Fruit fly (Drosophila melanogaster) whole organism, embryonic: ENCODE measurements around the gene CG11634.

Source experiments
- Antp ChIP-seq: fragments of 200-800 bp; sonication (Bioruptor generic); optimal IDR thresholded peaks from 3 replicates; lab custom pipeline; 2016; ENCODE audit warnings: missing biosample characterization, missing genetic modification characterization
- Awh ChIP-seq: fragments of 200-800 bp; sonication (Bioruptor generic); IDR thresholded peaks from 2 replicates; pipeline ENCODE4, ENCODE4 v1.3.6; 2022; ENCODE audit warnings: missing biosample characterization, missing genetic modification characterization
- CG10147 ChIP-seq: fragments of 200-800 bp; sonication (Bioruptor generic); optimal IDR thresholded peaks from 2 replicates; lab custom pipeline; 2019; ENCODE audit warnings: missing biosample characterization, mild to moderate bottlenecking, missing genetic modification characterization, moderate library complexity
- CG10209 ChIP-seq: fragments of 200-800 bp; sonication (Bioruptor generic); optimal IDR thresholded peaks from 3 replicates; lab custom pipeline; 2017; ENCODE audit warnings: missing biosample characterization, mild to moderate bottlenecking, missing genetic modification characterization, missing genetic modification reagents
- CG10366 ChIP-seq: fragments of 200-800 bp; sonication (Bioruptor generic); IDR thresholded peaks from 2 replicates; pipeline ENCODE4 v1.3.6; 2022; ENCODE audit warnings: missing biosample characterization, missing genetic modification characterization
- CG10431 ChIP-seq: fragments of 200-800 bp; sonication (Bioruptor generic); optimal IDR thresholded peaks from 3 replicates; lab custom pipeline; 2018; ENCODE audit warnings: missing biosample characterization, mild to moderate bottlenecking, missing genetic modification characterization
- CG10959 ChIP-seq: fragments of 200-800 bp; sonication (Bioruptor generic); IDR thresholded peaks from 2 replicates; pipeline ENCODE4 v1.3.6; 2022; ENCODE audit warnings: missing biosample characterization, missing genetic modification characterization
- CG11696 ChIP-seq: fragments of 200-800 bp; sonication (Bioruptor generic); IDR thresholded peaks from 2 replicates; pipeline ENCODE4 v1.3.6; 2022; ENCODE audit warnings: missing biosample characterization, missing genetic modification characterization
- CG14860 ChIP-seq: fragments of 200-800 bp; sonication (Bioruptor generic); IDR thresholded peaks from 3 replicates; pipeline ENCODE4 v1.3.6; 2022; ENCODE audit warnings: missing biosample characterization, missing genetic modification characterization; ENCODE audit not compliant: partially characterized antibody
- CG15011 ChIP-seq: fragments of 200-800 bp; sonication (Bioruptor generic); optimal IDR thresholded peaks from 3 replicates; lab custom pipeline; 2018; ENCODE audit warnings: missing biosample characterization, mild to moderate bottlenecking, missing genetic modification characterization
- CG1602 ChIP-seq: fragments of 200-800 bp; sonication (Bioruptor generic); optimal IDR thresholded peaks from 3 replicates; lab custom pipeline; 2016; ENCODE audit warnings: missing biosample characterization, missing genetic modification characterization
- CG18476 ChIP-seq: fragments of 200-800 bp; sonication (Bioruptor generic); optimal IDR thresholded peaks from 2 replicates; lab custom pipeline; 2016; ENCODE audit warnings: missing biosample characterization, mild to moderate bottlenecking, missing genetic modification characterization
- CG18599 ChIP-seq: fragments of 200-800 bp; sonication (Bioruptor generic); optimal IDR thresholded peaks from 3 replicates; lab custom pipeline; 2017; ENCODE audit warnings: missing biosample characterization, missing genetic modification characterization, mild to moderate bottlenecking, moderate library complexity, missing genetic modification reagents
- CG31224 ChIP-seq: fragments of 200-800 bp; sonication (Bioruptor generic); IDR thresholded peaks from 2 replicates; pipeline ENCODE4 v1.3.6; 2022; ENCODE audit warnings: missing biosample characterization, missing genetic modification characterization
- CG4404 ChIP-seq: fragments of 200-800 bp; sonication (Bioruptor generic); IDR thresholded peaks from 2 replicates; pipeline ENCODE4 v1.3.6; 2022; ENCODE audit warnings: missing biosample characterization, missing genetic modification characterization
- CG4617 ChIP-seq: fragments of 200-800 bp; sonication (Bioruptor generic); optimal IDR thresholded peaks from 3 replicates; lab custom pipeline; 2016; ENCODE audit warnings: missing biosample characterization, missing genetic modification characterization, borderline replicate concordance
- CG7987 ChIP-seq: fragments of 200-800 bp; sonication (Bioruptor generic); optimal IDR thresholded peaks from 2 replicates; lab custom pipeline; 2018; ENCODE audit warnings: missing biosample characterization, mild to moderate bottlenecking, missing genetic modification characterization, moderate library complexity
- CG8359 ChIP-seq: fragments of 200-800 bp; sonication (Bioruptor generic); optimal IDR thresholded peaks from 2 replicates; lab custom pipeline; 2017; ENCODE audit warnings: missing biosample characterization, mild to moderate bottlenecking, missing genetic modification characterization, borderline replicate concordance
- CG8478 ChIP-seq: fragments of >200 bp; optimal IDR thresholded peaks from 2 replicates; lab custom pipeline; 2018
- CG9876 ChIP-seq: fragments of 200-800 bp; sonication (Bioruptor generic); optimal IDR thresholded peaks from 2 replicates; lab custom pipeline; 2016; ENCODE audit warnings: missing biosample characterization, missing genetic modification characterization
- Chrac-16 ChIP-seq: fragments of 200-800 bp; sonication (Bioruptor generic); optimal IDR thresholded peaks from 3 replicates; lab custom pipeline; 2016; ENCODE audit warnings: missing biosample characterization, missing genetic modification characterization
- D ChIP-seq, 2 experiments: fragments of 200-800 bp in 1 of 2; fragments of >200 bp in 1 of 2; sonication (Bioruptor generic) in 1 of 2; optimal IDR thresholded peaks; 2 replicates in 1 of 2; 3 replicates in 1 of 2; lab custom pipeline; 2017; ENCODE audit warnings: mild to moderate bottlenecking in 1 of 2, missing biosample characterization in 1 of 2, missing genetic modification characterization in 1 of 2, missing genetic modification reagents in 1 of 2
- D19A ChIP-seq: fragments of 200-800 bp; optimal IDR thresholded peaks from 3 replicates; lab custom pipeline; 2019; ENCODE audit warnings: missing biosample characterization, mild to moderate bottlenecking, missing genetic modification characterization, moderate library complexity
- Dp ChIP-seq: fragments of 200-800 bp; sonication (Bioruptor generic); optimal IDR thresholded peaks from 2 replicates; lab custom pipeline; 2018; ENCODE audit warnings: missing biosample characterization, mild to moderate bottlenecking, missing genetic modification characterization, moderate library complexity
- Dref ChIP-seq: fragments of 200-800 bp; sonication (Bioruptor generic); IDR thresholded peaks from 2 replicates; pipeline ENCODE4 v1.3.6; 2022; ENCODE audit warnings: missing biosample characterization, missing genetic modification characterization
- E2f1 ChIP-seq: fragments of 200-800 bp; sonication (Bioruptor generic); IDR thresholded peaks from 2 replicates; pipeline ENCODE4 v1.3.6; 2022; ENCODE audit warnings: missing biosample characterization, missing genetic modification characterization
- ERR ChIP-seq: fragments of 200-800 bp; sonication (Bioruptor generic); optimal IDR thresholded peaks from 2 replicates; lab custom pipeline; 2016; ENCODE audit warnings: missing biosample characterization, missing genetic modification characterization
- Hey ChIP-seq: fragments of 200-800 bp; sonication (Bioruptor generic); optimal IDR thresholded peaks from 3 replicates; lab custom pipeline; 2018; ENCODE audit warnings: missing biosample characterization, mild to moderate bottlenecking, missing genetic modification characterization
- Hr3 ChIP-seq: fragments of 200-800 bp; sonication (Bioruptor generic); optimal IDR thresholded peaks from 3 replicates; lab custom pipeline; 2016; ENCODE audit warnings: missing biosample characterization, missing genetic modification characterization
- Hr51 ChIP-seq, 2 experiments: fragments of 200-800 bp; sonication (Bioruptor generic); optimal IDR thresholded peaks; 2 replicates in 1 of 2; 3 replicates in 1 of 2; lab custom pipeline; 2016 to 2018; ENCODE audit warnings: missing biosample characterization in 2 of 2, missing genetic modification characterization in 2 of 2, mild to moderate bottlenecking in 1 of 2, moderate library complexity in 1 of 2
- Neu2 ChIP-seq: fragments of 200-800 bp; sonication (Bioruptor generic); optimal IDR thresholded peaks from 3 replicates; lab custom pipeline; 2016; ENCODE audit warnings: missing biosample characterization, missing genetic modification characterization, borderline replicate concordance
- Vsx1 ChIP-seq: fragments of 200-800 bp; sonication (Bioruptor generic); optimal IDR thresholded peaks from 2 replicates; lab custom pipeline; 2017; ENCODE audit warnings: missing biosample characterization, mild to moderate bottlenecking, missing genetic modification characterization, missing genetic modification reagents
- az2 ChIP-seq: fragments of 200-800 bp; sonication (Bioruptor generic); optimal IDR thresholded peaks from 3 replicates; lab custom pipeline; 2016; ENCODE audit warnings: missing biosample characterization, missing genetic modification characterization
- chn ChIP-seq: fragments of 200-800 bp; sonication (Bioruptor generic); optimal IDR thresholded peaks from 2 replicates; lab custom pipeline; 2016; ENCODE audit warnings: missing biosample characterization, missing genetic modification characterization
- croc ChIP-seq: fragments of 200-800 bp; sonication (Bioruptor generic); conservative IDR thresholded peaks from 3 replicates; pipeline ENCODE4 v1.3.6; 2022; ENCODE audit warnings: missing biosample characterization, missing genetic modification characterization
- dati ChIP-seq: fragments of 200-800 bp; sonication (Bioruptor generic); IDR thresholded peaks from 2 replicates; pipeline ENCODE4 v1.3.6; 2022; ENCODE audit warnings: missing biosample characterization, missing genetic modification characterization
- hbn ChIP-seq: fragments of 200-800 bp; sonication (Bioruptor generic); IDR thresholded peaks from 2 replicates; pipeline ENCODE4 v1.3.6; 2022; ENCODE audit warnings: missing biosample characterization, missing genetic modification characterization; ENCODE audit not compliant: partially characterized antibody
- ind ChIP-seq: fragments of 200-800 bp; sonication (Bioruptor generic); optimal IDR thresholded peaks from 3 replicates; lab custom pipeline; 2016; ENCODE audit warnings: missing biosample characterization, missing genetic modification characterization
- luna ChIP-seq: fragments of 200-800 bp; sonication (Bioruptor generic); optimal IDR thresholded peaks from 2 replicates; lab custom pipeline; 2016; ENCODE audit warnings: missing biosample characterization, missing genetic modification characterization
- nau ChIP-seq: fragments of 200-800 bp; sonication (Bioruptor generic); optimal IDR thresholded peaks from 3 replicates; lab custom pipeline; 2017; ENCODE audit warnings: missing biosample characterization, mild to moderate bottlenecking, missing genetic modification characterization, missing genetic modification reagents
- pzg ChIP-seq: fragments of 200-800 bp; sonication (Bioruptor generic); optimal IDR thresholded peaks from 3 replicates; lab custom pipeline; 2018; ENCODE audit warnings: missing biosample characterization, mild to moderate bottlenecking, missing genetic modification characterization, moderate library complexity
- sd ChIP-seq: fragments of 200-800 bp; sonication (Bioruptor generic); optimal IDR thresholded peaks from 3 replicates; lab custom pipeline; 2018; ENCODE audit warnings: missing biosample characterization, mild to moderate bottlenecking, missing genetic modification characterization, moderate library complexity
- sisA ChIP-seq: fragments of 200-800 bp; sonication (Bioruptor generic); IDR thresholded peaks from 2 replicates; pipeline ENCODE4 v1.3.6; 2022; ENCODE audit warnings: missing biosample characterization, missing genetic modification characterization
- sna ChIP-seq: fragments of 200-800 bp; sonication (Bioruptor generic); IDR thresholded peaks from 2 replicates; pipeline ENCODE4 v1.3.6; 2022; ENCODE audit warnings: missing biosample characterization, missing genetic modification characterization; ENCODE audit not compliant: partially characterized antibody
- so ChIP-seq: fragments of 200-800 bp; sonication (Bioruptor generic); IDR thresholded peaks from 3 replicates; pipeline ENCODE4 v1.3.6; 2022; ENCODE audit warnings: missing biosample characterization, missing genetic modification characterization
- sob ChIP-seq: fragments of 200-800 bp; sonication (Bioruptor generic); IDR thresholded peaks from 2 replicates; pipeline ENCODE4 v1.3.6; 2022; ENCODE audit warnings: missing biosample characterization, missing genetic modification characterization
- trem ChIP-seq: fragments of 200-800 bp; optimal IDR thresholded peaks from 3 replicates; lab custom pipeline; 2019; ENCODE audit warnings: missing biosample characterization, mild to moderate bottlenecking, missing genetic modification characterization, moderate library complexity
- ttk ChIP-seq: fragments of 200-800 bp; sonication (Bioruptor generic); IDR thresholded peaks from 2 replicates; pipeline ENCODE4 v2.1.2; 2022; ENCODE audit warnings: missing biosample characterization, missing genetic modification characterization

The CG11634 gene

dm6 chr2L:21867040-21867981, 48.8 kb upstream of the CG11634 start (continued):
- TF ChIP-seq dati (GFP tag; lab: Robert Waterston, UW) (peak; percentile 89), CG8478 (lab: Kevin White, UChicago) (no peak), sna (GFP tag; lab: Robert Waterston, UW) (no peak), CG4404 (GFP tag; lab: Robert Waterston, UW) (peak; percentile 81), sisA (GFP tag; lab: Robert Waterston, UW) (peak; percentile 95), Chrac-16 (GFP tag; lab: Kevin White, UChicago) (peak; percentile 92), Vsx1 (GFP tag; lab: Kevin White, UChicago) (peak; percentile 79), Antp (peak; percentile 95), ttk (GFP tag; lab: Robert Waterston, UW) (peak; percentile 93), CG1602 (GFP tag; lab: Kevin White, UChicago) (peak; percentile 89), CG10959 (GFP tag; lab: Robert Waterston, UW) (peak; percentile 85), CG10431 (peak; percentile 72), hbn (GFP tag; lab: Robert Waterston, UW) (no peak), sob (GFP tag; lab: Robert Waterston, UW) (peak; percentile 94), pzg (GFP tag; lab: Kevin White, UChicago) (no peak), D (optimal IDR thresholded peaks at IDR 0.05; lab: Kevin White, UChicago) (no peak), D (GFP tag; optimal IDR thresholded peaks at IDR 0.05; lab: Kevin White, UChicago) (peak; percentile 93), trem (tag; lab: Kevin White, UChicago) (peak; percentile 88), CG11696 (GFP tag; lab: Robert Waterston, UW) (peak; percentile 62), CG10366 (GFP tag; lab: Robert Waterston, UW) (peak; percentile 91), az2 (GFP tag; lab: Kevin White, UChicago) (peak; percentile 92), Hr51 (GFP tag; optimal IDR thresholded peaks at IDR 0.05; lab: Kevin White, UChicago) (peak; percentile 81 to 90), CG18599 (GFP tag; lab: Kevin White, UChicago) (peak; percentile 87), CG10147 (GFP tag; lab: Kevin White, UChicago) (peak; percentile 85), Dref (GFP tag; lab: Robert Waterston, UW) (no peak), luna (GFP tag; lab: Kevin White, UChicago) (no peak), so (GFP tag; lab: Robert Waterston, UW) (peak; percentile 87; the same call in 2 of the 3 replicates), CG31224 (GFP tag; lab: Robert Waterston, UW) (peak; percentile 85), Dp (no peak), CG18476 (GFP tag; lab: Kevin White, UChicago) (peak; percentile 81), Neu2 (GFP tag; lab: Kevin White, UChicago) (peak; percentile 46), CG4617 (GFP tag; lab: Kevin White, UChicago) (peak; percentile 66), D19A (peak; percentile 90), Hey (tag; lab: Kevin White, UChicago) (peak; percentile 37), CG14860 (GFP tag; lab: Robert Waterston, UW) (no peak), Hr3 (GFP tag; lab: Kevin White, UChicago) (peak; percentile 90), chn (GFP tag; lab: Kevin White, UChicago) (peak; percentile 94), ERR (peak; percentile 89), croc (GFP tag; lab: Robert Waterston, UW) (peak; percentile 93), CG15011 (GFP tag; lab: Kevin White, UChicago) (peak; percentile 78), CG8359 (peak; percentile 83), E2f1 (GFP tag; lab: Robert Waterston, UW) (peak; percentile 92), ind (peak; percentile 96), CG10209 (GFP tag; lab: Kevin White, UChicago) (peak; percentile 90), CG7987 (GFP tag; lab: Kevin White, UChicago) (peak; percentile 57), nau (GFP tag; lab: Kevin White, UChicago) (peak; percentile 79), Awh (GFP tag; lab: Robert Waterston, UW) (peak; percentile 97), sd (tag; lab: Kevin White, UChicago) (peak; percentile 46), CG9876 (GFP tag; lab: Kevin White, UChicago) (peak; percentile 85)
